Fruit fly (Drosophila melanogaster) Kc167 (cell line): Measurements from ENCODE around the gene Amnionless.

Experiments used
- Myc ChIP-seq: fragments of >200 bp; optimal IDR thresholded peaks from 2 replicates; lab custom pipeline; 2017; ENCODE audit warnings: missing external identifiers
- Sin3A ChIP-seq: fragments of >200 bp; optimal IDR thresholded peaks from 2 replicates; lab custom pipeline; 2018; ENCODE audit warnings: missing external identifiers
- h ChIP-seq: fragments of >200 bp; optimal IDR thresholded peaks from 3 replicates; lab custom pipeline; 2018; ENCODE audit warnings: missing external identifiers
- insv ChIP-seq: fragments of >200 bp; optimal IDR thresholded peaks from 3 replicates; lab custom pipeline; 2018; ENCODE audit warnings: missing external identifiers
- psq ChIP-seq: fragments of >200 bp; optimal IDR thresholded peaks from 2 replicates; lab custom pipeline; 2017; ENCODE audit warnings: missing external identifiers
- ttk ChIP-seq: sonication (Bioruptor generic); optimal IDR thresholded peaks from 2 replicates; lab custom pipeline; 2017; ENCODE audit warnings: missing external identifiers

Amnionless gene

DNA sequence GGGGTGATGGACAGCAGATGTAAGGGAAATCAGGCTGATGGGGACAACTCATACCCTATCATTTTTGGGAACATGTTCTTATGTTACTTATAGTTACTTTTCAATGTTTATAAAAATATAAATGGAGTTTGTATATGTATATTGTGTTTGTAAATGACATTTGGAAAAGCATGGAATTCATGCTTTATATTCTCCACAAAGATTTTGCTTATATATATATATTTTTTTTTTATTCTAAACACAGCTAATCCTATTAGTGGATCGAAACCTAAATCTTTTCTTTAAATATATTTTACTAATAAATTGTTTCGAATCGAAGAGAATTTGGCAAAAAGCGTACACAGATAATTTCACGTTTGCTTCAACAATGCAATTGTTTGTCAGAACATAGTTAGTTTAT lies at the start of gene Amnionless:
Amnionless (minus strand) TSS at position 101 of the 400 bp plus-strand sequence.
- no peak for TF ChIP-seq Myc (lab: Kevin White, UChicago)
- no peak for TF ChIP-seq psq (lab: Kevin White, UChicago)

DNA sequence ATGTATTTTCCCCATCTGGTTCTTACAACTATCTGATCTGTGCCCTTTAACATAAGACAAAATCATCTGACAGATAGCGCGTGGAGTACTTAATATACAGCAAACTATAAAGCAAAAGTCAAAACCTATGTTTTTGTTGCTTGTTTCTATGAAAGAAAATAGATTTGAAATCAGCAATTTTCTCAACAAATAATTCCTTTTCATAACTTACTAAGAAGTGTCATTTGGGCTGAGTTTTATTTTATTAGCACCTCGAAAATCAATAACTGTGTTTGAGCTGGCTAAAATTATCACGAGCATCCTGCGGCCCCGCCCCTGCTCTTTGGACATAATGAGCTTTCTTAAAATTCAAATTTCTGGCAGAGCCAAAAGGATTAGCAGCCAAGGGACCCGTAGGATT lies 43.3 kb upstream of the Amnionless start, which contains the start of gene CG31921:
CG31921 (minus strand) TSS at position 101 of the 400 bp plus-strand sequence.
- no peak for TF ChIP-seq h (lab: Kevin White, UChicago)
- no peak for TF ChIP-seq Myc (lab: Kevin White, UChicago)
- TF ChIP-seq psq (lab: Kevin White, UChicago) = no peak
- TF ChIP-seq Sin3A (lab: Kevin White, UChicago) = no peak
- TF ChIP-seq insv (lab: Kevin White, UChicago) = no peak
- no peak for TF ChIP-seq ttk (lab: Kevin White, UChicago)

DNA sequence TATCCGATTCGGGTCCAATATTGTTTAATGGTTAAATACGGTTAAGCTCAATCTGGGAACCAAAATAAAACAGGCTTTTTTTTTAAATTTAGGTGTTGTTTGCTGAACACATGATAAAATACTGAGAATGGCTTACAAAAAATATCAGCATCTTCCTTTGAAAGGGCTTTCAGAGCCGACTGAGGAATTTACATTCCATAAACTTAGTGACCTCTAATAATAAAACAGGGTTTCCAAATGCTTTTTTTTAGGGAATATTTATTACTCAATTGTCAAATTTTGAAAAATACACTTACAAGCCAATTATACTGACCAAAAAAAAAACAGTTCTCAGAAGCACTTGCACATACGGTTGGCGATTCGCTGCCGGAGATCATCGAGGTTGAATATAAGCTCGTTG lies 40.7 kb upstream of the Amnionless start, which contains the start of gene CG43755:
CG43755 (minus strand) TSS at position 101 of the 400 bp plus-strand sequence.
- TF ChIP-seq insv (lab: Kevin White, UChicago) (no peak), h (lab: Kevin White, UChicago) (no peak), Sin3A (lab: Kevin White, UChicago) (no peak), psq (lab: Kevin White, UChicago) (no peak), ttk (lab: Kevin White, UChicago) (no peak), Myc (lab: Kevin White, UChicago) (no peak)

DNA sequence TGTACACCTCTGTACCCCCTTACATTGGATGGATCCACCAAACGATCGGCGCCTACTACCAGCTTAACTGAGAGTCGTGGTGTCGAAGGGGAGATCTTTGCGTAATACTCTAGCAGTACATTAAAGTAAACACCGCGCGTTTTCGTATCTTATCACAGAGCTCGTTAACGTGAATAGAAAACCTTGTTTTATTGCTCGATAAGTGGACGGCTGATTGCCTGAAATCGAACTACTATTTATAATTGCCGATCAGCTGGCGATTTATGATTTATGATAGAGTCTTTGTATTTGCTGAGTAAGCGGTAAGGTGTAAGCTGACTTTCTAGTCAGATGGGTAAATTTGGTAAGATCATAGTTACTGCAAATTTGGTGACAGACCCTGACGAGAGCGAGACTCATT lies 34.0 kb upstream of the Amnionless start:
- no peak for TF ChIP-seq ttk (lab: Kevin White, UChicago)
- no peak for TF ChIP-seq h (lab: Kevin White, UChicago)
- no peak for TF ChIP-seq psq (lab: Kevin White, UChicago)
- TF ChIP-seq Sin3A (lab: Kevin White, UChicago) = no peak
- TF ChIP-seq insv (lab: Kevin White, UChicago) = no peak
- TF ChIP-seq Myc (lab: Kevin White, UChicago) = no peak

DNA sequence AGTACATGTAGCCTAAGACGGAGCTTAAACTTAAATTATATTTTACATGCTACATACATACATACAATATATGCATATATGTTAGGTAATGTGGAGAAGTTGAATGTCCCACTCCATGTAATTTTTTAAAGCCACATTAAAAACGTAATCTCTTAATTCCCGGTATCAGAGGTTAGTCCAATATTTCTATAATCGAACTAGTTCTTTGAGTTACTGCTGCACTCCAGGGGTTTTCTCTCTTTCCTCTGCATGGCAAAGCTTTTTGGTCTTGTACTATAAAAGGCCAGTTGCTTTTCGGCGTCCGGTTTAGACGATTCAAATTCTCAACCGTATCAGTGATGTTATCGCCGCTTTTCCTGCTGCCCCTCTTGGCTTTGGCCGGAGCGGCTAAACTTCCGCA lies 32.8 kb upstream of the Amnionless start, which contains the start of gene CG33127:
CG33127 (plus strand) TSS at position 309 of the 400 bp plus-strand sequence.
- TF ChIP-seq ttk (lab: Kevin White, UChicago) = no peak
- no peak for TF ChIP-seq Sin3A (lab: Kevin White, UChicago)
- TF ChIP-seq Myc (lab: Kevin White, UChicago) = no peak
- TF ChIP-seq psq (lab: Kevin White, UChicago) = no peak
- no peak for TF ChIP-seq h (lab: Kevin White, UChicago)
- TF ChIP-seq insv (lab: Kevin White, UChicago) = no peak

DNA sequence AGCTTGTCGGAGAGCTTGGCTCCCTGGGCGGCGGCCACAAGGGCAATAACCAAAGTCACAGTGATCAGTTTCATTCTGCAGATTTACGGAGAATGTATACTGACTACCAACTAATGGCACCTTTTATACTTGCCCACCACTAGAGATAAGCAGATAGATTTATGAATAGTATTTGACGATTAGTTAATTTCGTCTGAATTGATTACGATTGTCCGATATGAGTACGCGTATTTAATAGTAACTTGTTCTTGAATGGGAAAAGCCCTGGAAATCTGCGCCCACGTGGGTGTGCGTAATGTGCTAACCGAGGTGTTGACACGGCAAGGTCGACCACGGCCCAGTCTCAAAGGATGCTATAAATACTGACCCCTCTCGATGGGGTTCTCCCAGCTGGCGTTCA lies 32.2 kb upstream of the Amnionless start, which contains the start of gene CG11911:
CG11911 (minus strand) TSS at position 101 of the 400 bp plus-strand sequence.
- TF ChIP-seq insv (lab: Kevin White, UChicago) = no peak
- no peak for TF ChIP-seq h (lab: Kevin White, UChicago)
- TF ChIP-seq Myc (lab: Kevin White, UChicago) = no peak
- no peak for TF ChIP-seq Sin3A (lab: Kevin White, UChicago)
- TF ChIP-seq psq (lab: Kevin White, UChicago) = no peak
- TF ChIP-seq ttk (lab: Kevin White, UChicago) = no peak

DNA sequence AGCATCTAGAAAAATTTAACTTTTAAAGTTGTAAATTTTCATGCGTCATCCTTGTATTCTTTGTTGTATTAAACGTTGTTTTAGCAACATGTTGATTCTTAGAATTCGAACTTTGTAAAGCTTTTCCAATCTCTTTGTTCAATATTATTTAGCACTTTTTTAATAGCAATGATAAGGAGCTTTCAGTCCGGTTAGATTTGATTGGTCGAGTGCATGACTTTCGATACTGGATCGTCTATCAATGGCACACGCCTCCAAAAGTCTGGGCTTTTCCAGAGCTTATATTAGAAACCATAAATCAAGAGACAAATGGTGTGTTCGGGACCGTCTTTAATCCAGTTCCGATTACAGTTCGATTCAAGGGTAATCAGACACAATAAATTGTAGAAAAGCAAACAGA lies 30.8 kb upstream of the Amnionless start:
- TF ChIP-seq ttk (lab: Kevin White, UChicago) (no peak), Myc (lab: Kevin White, UChicago) (no peak), insv (lab: Kevin White, UChicago) (no peak), psq (lab: Kevin White, UChicago) (no peak), h (lab: Kevin White, UChicago) (no peak), Sin3A (lab: Kevin White, UChicago) (no peak)

DNA sequence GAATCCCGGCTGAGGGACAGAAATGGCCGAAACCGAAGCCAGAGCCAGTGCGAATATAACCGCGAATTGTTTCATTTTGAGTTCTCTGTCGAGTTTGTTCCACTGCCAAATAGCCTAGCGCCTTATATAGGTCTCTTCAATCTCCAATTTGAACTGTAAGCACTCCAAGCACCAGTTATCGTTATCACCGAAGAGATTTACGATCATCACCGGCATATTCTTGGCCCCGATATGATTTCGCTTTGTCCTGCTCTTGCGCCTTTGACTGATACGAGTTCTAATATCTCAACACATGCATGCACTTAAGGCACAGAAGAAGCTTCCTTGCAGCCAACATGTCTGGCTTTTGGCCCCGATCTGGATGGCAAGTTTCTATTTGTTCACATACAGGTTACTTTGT lies 30.2 kb upstream of the Amnionless start, which contains the start of gene CG11912:
CG11912 (minus strand) TSS at position 101 of the 400 bp plus-strand sequence.
- TF ChIP-seq psq (lab: Kevin White, UChicago) = no peak
- no peak for TF ChIP-seq insv (lab: Kevin White, UChicago)
- no peak for TF ChIP-seq Myc (lab: Kevin White, UChicago)
- no peak for TF ChIP-seq Sin3A (lab: Kevin White, UChicago)
- no peak for TF ChIP-seq ttk (lab: Kevin White, UChicago)
- no peak for TF ChIP-seq h (lab: Kevin White, UChicago)

DNA sequence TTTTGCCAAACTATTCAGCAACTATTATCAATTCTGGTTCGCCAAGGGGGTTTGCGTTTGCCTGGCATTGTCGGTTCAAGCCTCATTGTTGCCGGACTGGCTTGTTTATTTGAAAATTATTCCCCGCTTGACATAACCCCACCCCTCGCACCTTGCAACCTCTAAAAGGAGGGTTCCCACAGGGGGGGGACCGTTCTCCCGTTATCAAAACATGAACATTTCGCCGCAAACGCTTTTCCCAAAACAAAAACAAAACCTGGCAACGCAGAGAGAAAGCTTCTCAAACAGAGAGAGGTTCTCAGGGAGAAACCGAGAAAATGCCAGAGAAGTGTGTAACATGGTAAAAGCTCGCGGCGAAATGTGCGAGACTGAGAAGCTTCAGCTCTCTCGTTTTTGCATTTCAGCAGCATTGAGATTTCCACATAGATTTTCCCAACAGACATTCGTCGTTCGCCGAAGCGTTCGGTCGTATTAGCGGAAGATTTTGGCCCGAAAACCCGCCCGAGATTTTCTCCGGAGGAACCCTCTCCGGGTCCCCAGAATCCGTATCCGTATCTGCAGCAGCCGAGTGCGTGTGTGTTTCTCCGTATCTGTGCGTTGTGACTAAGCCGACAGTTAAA lies 21.0 kb upstream of the Amnionless start:
- no peak for TF ChIP-seq Sin3A (lab: Kevin White, UChicago)
- no peak for TF ChIP-seq Myc (lab: Kevin White, UChicago)
- TF ChIP-seq psq (lab: Kevin White, UChicago) = no peak
- TF ChIP-seq h (lab: Kevin White, UChicago) = no peak
- TF ChIP-seq ttk (lab: Kevin White, UChicago) = no peak

DNA sequence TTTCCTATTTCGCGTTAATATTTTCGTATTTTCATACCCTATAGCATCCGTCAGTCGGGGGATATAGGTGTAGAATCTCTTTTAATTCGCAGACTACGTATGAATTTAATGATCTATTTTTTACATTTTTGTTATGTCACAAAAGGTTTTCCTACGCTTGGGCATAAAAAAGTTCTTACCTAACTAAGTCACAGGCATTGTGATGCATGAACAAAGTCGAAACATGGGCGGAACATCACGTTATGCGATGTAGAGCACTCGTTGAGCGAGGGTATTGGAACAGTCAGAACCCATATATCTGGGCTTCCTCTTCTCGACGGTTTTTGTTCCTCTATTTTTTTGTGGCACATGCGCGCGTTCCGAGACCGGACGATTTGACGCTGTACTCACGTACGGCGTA lies 20.2 kb upstream of the Amnionless start:
- TF ChIP-seq ttk (lab: Kevin White, UChicago) (no peak), h (lab: Kevin White, UChicago) (no peak), Sin3A (lab: Kevin White, UChicago) (no peak), Myc (lab: Kevin White, UChicago) (no peak), insv (lab: Kevin White, UChicago) (no peak), psq (lab: Kevin White, UChicago) (no peak)

DNA sequence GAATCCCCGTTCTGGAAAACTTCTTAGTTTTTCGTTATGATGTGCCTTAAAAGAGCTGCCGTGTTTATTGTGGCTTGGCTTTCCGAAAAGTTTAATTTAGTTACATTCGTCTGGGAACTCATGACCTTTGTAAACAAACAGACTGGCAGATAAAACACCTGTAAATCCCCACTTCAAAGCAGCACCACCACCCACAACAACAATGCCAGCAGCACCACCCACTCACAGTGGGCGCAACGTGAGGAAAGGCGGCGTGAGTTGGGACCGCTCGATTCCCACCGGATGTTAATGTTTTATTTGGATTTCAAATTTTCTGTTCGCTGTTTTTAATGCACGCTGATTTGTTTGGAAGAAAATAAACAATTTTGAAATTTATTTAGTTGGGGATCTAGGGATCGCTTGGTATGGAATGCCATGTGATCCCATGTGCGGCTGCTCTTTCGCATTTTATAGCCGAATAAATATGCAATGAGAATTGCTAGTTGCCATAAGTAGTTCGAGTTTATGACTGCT lies 19.3 kb upstream of the Amnionless start:
- no peak for TF ChIP-seq h (lab: Kevin White, UChicago)
- no peak for TF ChIP-seq Sin3A (lab: Kevin White, UChicago)
- TF ChIP-seq Myc (lab: Kevin White, UChicago) = no peak
- TF ChIP-seq insv (lab: Kevin White, UChicago) = no peak
- no peak for TF ChIP-seq psq (lab: Kevin White, UChicago)
- no peak for TF ChIP-seq ttk (lab: Kevin White, UChicago)
